Fruit fly (Drosophila melanogaster): ENCODE results near the gene CrebA.
A peak's percentile ranks its signal among the peaks of the same experiment; 100 is the strongest.

The CrebA gene

DNA sequence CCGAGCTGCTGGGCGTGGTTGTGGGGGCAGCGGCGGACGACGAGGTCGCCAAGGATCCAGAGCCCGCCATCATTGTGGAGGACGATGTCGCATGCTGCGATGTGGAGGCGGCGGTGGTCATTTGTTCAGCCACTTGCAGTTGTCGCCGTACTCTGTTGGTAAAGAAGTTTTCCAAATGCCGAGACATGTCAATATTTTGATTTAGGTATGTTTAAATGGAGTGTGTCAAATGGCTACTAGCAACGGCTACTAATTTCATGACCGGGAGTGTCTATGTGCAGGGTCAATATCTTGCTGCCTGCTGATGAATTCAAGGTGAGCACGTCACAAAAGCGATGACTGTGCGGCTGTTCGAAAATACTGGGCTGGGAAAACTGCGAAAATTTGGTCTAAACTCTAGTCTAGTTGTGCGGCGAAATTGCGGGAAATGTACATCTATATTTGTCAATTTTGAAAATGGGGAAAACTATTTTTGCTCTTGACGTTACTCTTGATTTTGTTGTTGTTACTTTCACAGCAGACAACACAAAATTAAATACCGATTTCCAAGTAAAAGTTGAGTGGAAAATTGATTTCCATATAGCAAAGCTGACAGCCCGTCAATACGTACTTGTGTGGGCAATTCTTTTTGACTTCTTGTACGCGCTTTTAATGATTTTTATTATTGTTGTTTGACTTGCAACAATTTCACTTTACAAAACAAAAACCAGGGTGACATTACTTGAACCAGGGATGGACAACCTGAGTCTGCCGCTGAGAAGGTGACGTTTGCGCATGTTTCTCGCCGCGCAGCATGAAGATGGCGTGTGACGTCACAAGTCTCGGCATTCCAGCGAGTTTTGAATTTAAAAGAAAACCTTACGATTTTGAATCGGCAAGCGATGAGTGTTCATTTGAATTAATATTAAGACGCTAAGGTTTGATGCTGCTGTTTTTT, 52.5 kb downstream of the CrebA start, which contains the start of gene CG7656 (continued):
- TF ChIP-seq Dref (GFP tag; IDR thresholded peaks at IDR 0.05) = no peak
- TF ChIP-seq Nf-YA (GFP tag; IDR thresholded peaks at IDR 0.05) = peak; percentile 62
- TF ChIP-seq CG6765 (GFP tag; optimal IDR thresholded peaks at IDR 0.05) = no peak
- TF ChIP-seq ap (GFP tag; IDR thresholded peaks at IDR 0.05) = peak; percentile 26; the same call in 1 of the 2 replicates
- peak; percentile 62 for TF ChIP-seq al (GFP tag; IDR thresholded peaks at IDR 0.05)
- peak; percentile 17 for TF ChIP-seq CG10979 (tag; optimal IDR thresholded peaks at IDR 0.05)
- TF ChIP-seq CG12155 (GFP tag; optimal IDR thresholded peaks at IDR 0.05) = peak; percentile 84
- TF ChIP-seq CG10147 (GFP tag; optimal IDR thresholded peaks at IDR 0.05) = peak; percentile 28
- no peak for TF ChIP-seq nau (GFP tag; optimal IDR thresholded peaks at IDR 0.05)
- peak; percentile 53; the same call in 1 of the 2 replicates for TF ChIP-seq seq (GFP tag; IDR thresholded peaks at IDR 0.05)
- TF ChIP-seq bcd (GFP tag; optimal IDR thresholded peaks at IDR 0.05) = peak; percentile 32
- TF ChIP-seq CG31388 (GFP tag; optimal IDR thresholded peaks at IDR 0.05) = no peak
- TF ChIP-seq CG8290 (GFP tag; optimal IDR thresholded peaks at IDR 0.05) = peak; percentile 47
- peak; percentile 43 to 95 for TF ChIP-seq CG8290 (tag; optimal IDR thresholded peaks at IDR 0.05)
- no peak for TF ChIP-seq Kr (GFP tag; optimal IDR thresholded peaks at IDR 0.05)
- TF ChIP-seq gcm (GFP tag; optimal IDR thresholded peaks at IDR 0.05) = no peak
- TF ChIP-seq CG34422 (GFP tag; IDR thresholded peaks at IDR 0.05) = peak; percentile 58; the same call in 2 of the 3 replicates
- peak; percentile 59 for TF ChIP-seq stwl (tag; optimal IDR thresholded peaks at IDR 0.05)
- TF ChIP-seq da (GFP tag; optimal IDR thresholded peaks at IDR 0.05) = peak; percentile 43
- TF ChIP-seq Lim3 (GFP tag; IDR thresholded peaks at IDR 0.05) = no peak
- peak; percentile 7 for TF ChIP-seq Abd-B (GFP tag; optimal IDR thresholded peaks at IDR 0.05)
- peak; percentile 18 for TF ChIP-seq CG5180 (GFP tag; optimal IDR thresholded peaks at IDR 0.05)
- peak; percentile 41 for TF ChIP-seq az2 (GFP tag; optimal IDR thresholded peaks at IDR 0.05)
- peak; percentile 9 for TF ChIP-seq CG6813 (GFP tag; optimal IDR thresholded peaks at IDR 0.05)
- no peak for TF ChIP-seq CG17568 (GFP tag; optimal IDR thresholded peaks at IDR 0.05)
- TF ChIP-seq onecut (GFP tag; IDR thresholded peaks at IDR 0.05) = peak; percentile 11; the same call in 1 of the 2 replicates
- peak; percentile 22 for TF ChIP-seq CG10209 (GFP tag; optimal IDR thresholded peaks at IDR 0.05)
- peak; percentile 37 for TF ChIP-seq CG15696 (tag; optimal IDR thresholded peaks at IDR 0.05)
- peak; percentile 4 for TF ChIP-seq gsb-n (tag; optimal IDR thresholded peaks at IDR 0.05)
- TF ChIP-seq ftz-f1 (GFP tag; optimal IDR thresholded peaks at IDR 0.05) = peak; percentile 56
- peak; percentile 52 for TF ChIP-seq CG5245 (GFP tag; optimal IDR thresholded peaks at IDR 0.05)
- peak; percentile 100 for TF ChIP-seq CG7928 (GFP tag; optimal IDR thresholded peaks at IDR 0.05)
- no peak for TF ChIP-seq peb (GFP tag; IDR thresholded peaks at IDR 0.05)
- no peak for TF ChIP-seq CG1233 (GFP tag; optimal IDR thresholded peaks at IDR 0.05)
- peak; percentile 52 for TF ChIP-seq CG32772 (GFP tag; IDR thresholded peaks at IDR 0.05)
- peak; percentile 86 for TF ChIP-seq CG17186 (GFP tag; optimal IDR thresholded peaks at IDR 0.05)
- peak; percentile 2 for TF ChIP-seq fd102C (GFP tag; optimal IDR thresholded peaks at IDR 0.05)
- TF ChIP-seq Hand (GFP tag; optimal IDR thresholded peaks at IDR 0.05) = no peak
- no peak for TF ChIP-seq fd3F (GFP tag; optimal IDR thresholded peaks at IDR 0.05)
- peak; percentile 20 for TF ChIP-seq CG15269 (tag; optimal IDR thresholded peaks at IDR 0.05)
- TF ChIP-seq sug (tag; optimal IDR thresholded peaks at IDR 0.05) = no peak
- peak; percentile 82 for TF ChIP-seq slbo (GFP tag; IDR thresholded peaks at IDR 0.05)
- TF ChIP-seq Elba2 (GFP tag; optimal IDR thresholded peaks at IDR 0.05) = no peak
- TF ChIP-seq Hr78 (GFP tag; optimal IDR thresholded peaks at IDR 0.05) = peak in 1 of 2 experiments; percentile 30
- TF ChIP-seq Myb (GFP tag; optimal IDR thresholded peaks at IDR 0.05) = peak; percentile 49
- TF ChIP-seq Oaz (GFP tag; IDR thresholded peaks at IDR 0.05) = no peak
- no peak for TF ChIP-seq inv (GFP tag; IDR thresholded peaks at IDR 0.05; ENCODE audit: partially characterized antibody)
- no peak for TF ChIP-seq knrl (GFP tag; IDR thresholded peaks at IDR 0.05; ENCODE audit: partially characterized antibody)

Data from whole organism, embryonic.